Worm (Caenorhabditis elegans) whole organism, L4 larva: ENCODE measurements around the gene C16A3.6.

ENCODE experiments used
- ama-1 ChIP-seq: fragments of 150-350 bp; optimal IDR thresholded peaks from 2 replicates; lab custom pipeline; 2014; ENCODE audit warnings: inconsistent platforms, mixed read lengths
- egl-27 ChIP-seq: sonication (generic microtip); optimal IDR thresholded peaks from 3 replicates; lab custom pipeline; 2017; ENCODE audit warnings: missing biosample characterization, missing genetic modification reagents, missing genetic modification characterization
- lin-39 ChIP-seq: fragments of 150-350 bp; optimal IDR thresholded peaks from 2 replicates; lab custom pipeline; 2014; ENCODE audit warnings: missing biosample characterization, missing genetic modification reagents, missing genetic modification characterization
- lir-3 ChIP-seq: sonication (generic microtip); optimal IDR thresholded peaks from 2 replicates; lab custom pipeline; 2016; ENCODE audit warnings: mild to moderate bottlenecking, missing genetic modification characterization, missing compliant biosample characterization
- nhr-10 ChIP-seq: fragments of 150-350 bp; optimal IDR thresholded peaks from 2 replicates; lab custom pipeline; 2014; ENCODE audit warnings: missing biosample characterization, missing genetic modification characterization
- nhr-11 ChIP-seq: fragments of 150-350 bp; optimal IDR thresholded peaks from 2 replicates; lab custom pipeline; 2014; ENCODE audit warnings: missing biosample characterization, missing genetic modification characterization
- nhr-28 ChIP-seq: fragments of 150-350 bp; optimal IDR thresholded peaks from 2 replicates; lab custom pipeline; 2014; ENCODE audit warnings: missing biosample characterization, missing genetic modification characterization
- snpc-4 ChIP-seq: fragments of 150-350 bp; optimal IDR thresholded peaks from 2 replicates; lab custom pipeline; 2014; ENCODE audit warnings: missing biosample characterization, missing genetic modification characterization
- unc-62 ChIP-seq, 3 experiments: fragments of 150-350 bp in 1 of 3; sonication (generic microtip); optimal IDR thresholded peaks in 2 of 3; peaks in 1 of 3; 1 replicate in 1 of 3; 2 replicates in 2 of 3; lab custom pipeline; 2014 to 2017; ENCODE audit warnings: missing biosample characterization in 3 of 3, missing genetic modification characterization in 3 of 3, missing genetic modification reagents in 3 of 3, missing genotype in 1 of 3

- TF ChIP-seq lin-39 (tag; lab: Kevin White, UChicago) (no peak), lir-3 (tag; lab: Kevin White, UChicago) (no peak), ama-1 (lab: Kevin White, UChicago) (no peak), unc-62 (GFP tag; optimal IDR thresholded peaks at IDR 0.05 in 1 of 2; lab: Kevin White, UChicago) (no peak), unc-62 (tag; optimal IDR thresholded peaks at IDR 0.05; lab: Kevin White, UChicago) (no peak), nhr-10 (tag; lab: Kevin White, UChicago) (no peak), nhr-28 (tag; lab: Kevin White, UChicago) (peak; percentile 48), egl-27 (tag; lab: Kevin White, UChicago) (no peak), snpc-4 (tag; lab: Kevin White, UChicago) (no peak), nhr-11 (tag; lab: Kevin White, UChicago) (no peak)
Observed at ce11 chrIII:6395706-6396232, 16.8 kb downstream of the C16A3.6 start, which contains the start of gene oatr-1.
